Fruit fly (Drosophila melanogaster): ENCODE results near the gene CG13003.
A peak's percentile ranks its signal among the peaks of the same experiment; 100 is the strongest.

The CG13003 gene

dm6 chrX:16822080-16822479, 54.3 kb downstream of the CG13003 start (continued):
- no peak for TF ChIP-seq CG12104 (GFP tag; optimal IDR thresholded peaks at IDR 0.05)
- TF ChIP-seq Rx (GFP tag; IDR thresholded peaks at IDR 0.05), result peak; percentile 36; the same call in 1 of the 2 replicates
- TF ChIP-seq CG1024 (GFP tag; IDR thresholded peaks at IDR 0.05), result no peak
- TF ChIP-seq Taf1 (GFP tag; IDR thresholded peaks at IDR 0.05), result no peak
- TF ChIP-seq ind (GFP tag; optimal IDR thresholded peaks at IDR 0.05), result peak; percentile 19
- TF ChIP-seq vvl (GFP tag; IDR thresholded peaks at IDR 0.05), result peak; percentile 76
- TF ChIP-seq CG4328 (GFP tag; optimal IDR thresholded peaks at IDR 0.05), result no peak
- TF ChIP-seq croc (GFP tag; conservative IDR thresholded peaks at IDR 0.05), result peak; percentile 14; the same call in 1 of the 3 replicates
- TF ChIP-seq CG11504 (tag; optimal IDR thresholded peaks at IDR 0.05), result peak; percentile 77
- no peak for TF ChIP-seq CG8765 (GFP tag; IDR thresholded peaks at IDR 0.05)
- peak; percentile 21; the same call in 1 of the 3 replicates for TF ChIP-seq B-H1 (GFP tag; IDR thresholded peaks at IDR 0.05)
- peak; percentile 27; the same call in 1 of the 2 replicates for TF ChIP-seq dimm (GFP tag; IDR thresholded peaks at IDR 0.05)
- no peak for TF ChIP-seq ap (GFP tag; IDR thresholded peaks at IDR 0.05)
- TF ChIP-seq Awh (GFP tag; IDR thresholded peaks at IDR 0.05), result peak; percentile 61; the same call in 1 of the 2 replicates
- no peak for TF ChIP-seq CG7786 (GFP tag; optimal IDR thresholded peaks at IDR 0.05)
- TF ChIP-seq Eip74EF (GFP tag; optimal IDR thresholded peaks at IDR 0.05), result peak in 1 of 2 experiments; percentile 38
- peak; percentile 53 for TF ChIP-seq fd96Cb (tag; optimal IDR thresholded peaks at IDR 0.05)
- no peak for TF ChIP-seq D19B (GFP tag; optimal IDR thresholded peaks at IDR 0.05)
- no peak for TF ChIP-seq CG18011 (GFP tag; optimal IDR thresholded peaks at IDR 0.05)
- peak; percentile 58; the same call in 1 of the 2 replicates for TF ChIP-seq CG32772 (GFP tag; IDR thresholded peaks at IDR 0.05)
- no peak for TF ChIP-seq odd (GFP tag; optimal IDR thresholded peaks at IDR 0.05)
- no peak for TF ChIP-seq dm (GFP tag; optimal IDR thresholded peaks at IDR 0.05)
- TF ChIP-seq CG17385 (GFP tag; optimal IDR thresholded peaks at IDR 0.05), result peak; percentile 50
- TF ChIP-seq Ets97D (GFP tag; optimal IDR thresholded peaks at IDR 0.05), result no peak
- peak; percentile 58 for TF ChIP-seq CoRest (tag; optimal IDR thresholded peaks at IDR 0.05)
- no peak for TF ChIP-seq CG13624 (GFP tag; optimal IDR thresholded peaks at IDR 0.05)
- no peak for TF ChIP-seq hkb (optimal IDR thresholded peaks at IDR 0.05)
- peak; percentile 78 for TF ChIP-seq hkb (GFP tag; IDR thresholded peaks at IDR 0.05)
- peak; percentile 52 for TF ChIP-seq Fer1 (GFP tag; optimal IDR thresholded peaks at IDR 0.05)
- TF ChIP-seq usp (GFP tag; optimal IDR thresholded peaks at IDR 0.05), result no peak
- TF ChIP-seq Sin3A (optimal IDR thresholded peaks at IDR 0.05), result no peak
- no peak for TF ChIP-seq Dip3 (GFP tag; optimal IDR thresholded peaks at IDR 0.05)
- TF ChIP-seq kay (GFP tag; optimal IDR thresholded peaks at IDR 0.05), result peak; percentile 4
- peak; percentile 64 for TF ChIP-seq ttk (GFP tag; IDR thresholded peaks at IDR 0.05)
- TF ChIP-seq Scr (GFP tag; IDR thresholded peaks at IDR 0.05; ENCODE audit: partially characterized antibody), result no peak
- TF ChIP-seq H15 (GFP tag; IDR thresholded peaks at IDR 0.05), result peak; percentile 46; the same call in 1 of the 3 replicates
- peak; percentile 25; the same call in 1 of the 3 replicates for TF ChIP-seq CG11093 (GFP tag; IDR thresholded peaks at IDR 0.05)
- no peak for TF ChIP-seq CG18764 (GFP tag; optimal IDR thresholded peaks at IDR 0.05)
- TF ChIP-seq Drgx (GFP tag; IDR thresholded peaks at IDR 0.05), result peak; percentile 88
- TF ChIP-seq Meics (GFP tag; optimal IDR thresholded peaks at IDR 0.05), result peak; percentile 52
- peak; percentile 38 for TF ChIP-seq tio (GFP tag; optimal IDR thresholded peaks at IDR 0.05)
- TF ChIP-seq chm (GFP tag; IDR thresholded peaks at IDR 0.05), result no peak
- no peak for TF ChIP-seq Hr78 (GFP tag; optimal IDR thresholded peaks at IDR 0.05)
- 0 out of 2 replicates have a peak, but pooled peaks have one; percentile 1 for TF ChIP-seq CkIIα-i1 (GFP tag; IDR thresholded peaks at IDR 0.05)
- TF ChIP-seq da (GFP tag; optimal IDR thresholded peaks at IDR 0.05), result no peak
- TF ChIP-seq CG10979 (tag; optimal IDR thresholded peaks at IDR 0.05), result peak; percentile 57
- no peak for TF ChIP-seq pros (GFP tag; optimal IDR thresholded peaks at IDR 0.05)
- peak; percentile 57 for TF ChIP-seq az2 (GFP tag; optimal IDR thresholded peaks at IDR 0.05)
- TF ChIP-seq CG1647 (GFP tag; optimal IDR thresholded peaks at IDR 0.05), result no peak
- TF ChIP-seq CG9817 (tag; optimal IDR thresholded peaks at IDR 0.05), result peak; percentile 18
- TF ChIP-seq CG2120 (GFP tag; optimal IDR thresholded peaks at IDR 0.05), result peak; percentile 29
- peak; percentile 39; the same call in 1 of the 2 replicates for TF ChIP-seq CG4730 (GFP tag; IDR thresholded peaks at IDR 0.05)
